Worm (Caenorhabditis elegans) whole organism, late embryonic: Measurements from ENCODE around the gene R151.2.

Experiments
- C08G9.2 ChIP-seq: sonication (generic microtip); optimal IDR thresholded peaks from 2 replicates; lab custom pipeline; 2016; ENCODE audit warnings: mild to moderate bottlenecking, missing genetic modification characterization, moderate library complexity, missing compliant biosample characterization
- C38D4.7 ChIP-seq: fragments of 200-800 bp; sonication (Bioruptor generic); optimal IDR thresholded peaks from 2 replicates; lab custom pipeline; 2018; ENCODE audit warnings: mild to moderate bottlenecking, missing genetic modification characterization, moderate library complexity, missing compliant biosample characterization
- K09A11.1 ChIP-seq: sonication (generic microtip); optimal IDR thresholded peaks from 2 replicates; lab custom pipeline; 2017; ENCODE audit warnings: antibody characterized with exemption, mild to moderate bottlenecking, missing genetic modification characterization, missing compliant biosample characterization; ENCODE audit not compliant: insufficient read depth
- T23F11.4 ChIP-seq: fragments of 200-800 bp; sonication (Bioruptor generic); optimal IDR thresholded peaks from 2 replicates; lab custom pipeline; 2018; ENCODE audit warnings: mild to moderate bottlenecking, missing genetic modification characterization, missing compliant biosample characterization
- Y22D7AL.16 ChIP-seq: sonication (generic microtip); optimal IDR thresholded peaks from 2 replicates; lab custom pipeline; 2016; ENCODE audit warnings: missing genetic modification characterization, missing compliant biosample characterization
- ahr-1 ChIP-seq: sonication (generic microtip); optimal IDR thresholded peaks from 2 replicates; lab custom pipeline; 2016; ENCODE audit warnings: missing genetic modification characterization, missing compliant biosample characterization
- ama-1 ChIP-seq: fragments of 150-350 bp; optimal IDR thresholded peaks from 2 replicates; lab custom pipeline; 2014
- ceh-14 ChIP-seq: sonication (generic microtip); optimal IDR thresholded peaks from 2 replicates; lab custom pipeline; 2016; ENCODE audit warnings: missing genotype, missing genetic modification characterization, missing compliant biosample characterization
- ceh-18 ChIP-seq: sonication (generic microtip); optimal IDR thresholded peaks from 2 replicates; lab custom pipeline; 2016; ENCODE audit warnings: missing genetic modification characterization, missing compliant biosample characterization
- ceh-2 ChIP-seq: sonication (generic microtip); optimal IDR thresholded peaks from 2 replicates; lab custom pipeline; 2016; ENCODE audit warnings: missing genotype, missing genetic modification characterization, missing compliant biosample characterization
- ceh-22 ChIP-seq: sonication (generic microtip); optimal IDR thresholded peaks from 2 replicates; lab custom pipeline; 2017; ENCODE audit warnings: missing biosample characterization, missing genetic modification characterization
- ceh-30 ChIP-seq: fragments of 150-350 bp; optimal IDR thresholded peaks from 2 replicates; lab custom pipeline; 2014; ENCODE audit warnings: missing biosample characterization, missing genetic modification characterization
- ceh-31 ChIP-seq: sonication (generic microtip); optimal IDR thresholded peaks from 2 replicates; lab custom pipeline; 2016; ENCODE audit warnings: missing genetic modification characterization, missing compliant biosample characterization
- ceh-34 ChIP-seq: sonication (generic microtip); optimal IDR thresholded peaks from 2 replicates; lab custom pipeline; 2016; ENCODE audit warnings: mild to moderate bottlenecking, missing genetic modification characterization, missing compliant biosample characterization
- ceh-45 ChIP-seq: fragments of 200-800 bp; sonication (Bioruptor generic); IDR thresholded peaks from 2 replicates; pipeline ENCODE4 v1.3.6; 2022; ENCODE audit warnings: missing genetic modification reagents, missing genetic modification characterization, missing compliant biosample characterization
- ceh-48 ChIP-seq: sonication (generic microtip); optimal IDR thresholded peaks from 2 replicates; lab custom pipeline; 2016; ENCODE audit warnings: missing genetic modification characterization, inconsistent platforms, missing compliant biosample characterization
- ceh-6 ChIP-seq: fragments of 200-800 bp; sonication (Bioruptor generic); optimal IDR thresholded peaks from 2 replicates; lab custom pipeline; 2018; ENCODE audit warnings: mild to moderate bottlenecking, missing genetic modification characterization, missing compliant biosample characterization
- ceh-9 ChIP-seq: sonication (generic microtip); optimal IDR thresholded peaks from 2 replicates; lab custom pipeline; 2016; ENCODE audit warnings: mild to moderate bottlenecking, missing genetic modification characterization, inconsistent platforms, missing compliant biosample characterization
- che-1 ChIP-seq: sonication (generic microtip); optimal IDR thresholded peaks from 2 replicates; lab custom pipeline; 2016; ENCODE audit warnings: mild to moderate bottlenecking, missing genetic modification characterization, missing compliant biosample characterization
- dmd-4 ChIP-seq: sonication (generic microtip); optimal IDR thresholded peaks from 2 replicates; lab custom pipeline; 2016; ENCODE audit warnings: borderline replicate concordance, missing genetic modification characterization, missing compliant biosample characterization
- elt-4 ChIP-seq: sonication (generic microtip); optimal IDR thresholded peaks from 2 replicates; lab custom pipeline; 2016; ENCODE audit warnings: missing genetic modification characterization, missing compliant biosample characterization
- ets-4 ChIP-seq: sonication (generic microtip); optimal IDR thresholded peaks from 2 replicates; lab custom pipeline; 2016; ENCODE audit warnings: missing genetic modification characterization, missing compliant biosample characterization
- eyg-1 ChIP-seq: sonication (generic microtip); optimal IDR thresholded peaks from 2 replicates; lab custom pipeline; 2016; ENCODE audit warnings: missing genotype, missing genetic modification characterization, missing compliant biosample characterization
- fkh-10 ChIP-seq: fragments of 150-350 bp; optimal IDR thresholded peaks from 2 replicates; lab custom pipeline; 2014; ENCODE audit warnings: missing biosample characterization, missing genetic modification reagents, missing genetic modification characterization
- fkh-6 ChIP-seq: sonication (generic microtip); optimal IDR thresholded peaks from 2 replicates; lab custom pipeline; 2016; ENCODE audit warnings: missing genetic modification characterization, missing compliant biosample characterization
- hlh-15 ChIP-seq: sonication (generic microtip); optimal IDR thresholded peaks from 2 replicates; lab custom pipeline; 2016; ENCODE audit warnings: missing genetic modification characterization, missing compliant biosample characterization
- hlh-6 ChIP-seq: sonication (generic microtip); optimal IDR thresholded peaks from 2 replicates; lab custom pipeline; 2016; ENCODE audit warnings: missing genotype, missing genetic modification characterization, missing compliant biosample characterization
- lin-11 ChIP-seq: fragments of 200-800 bp; sonication (Bioruptor generic); optimal IDR thresholded peaks from 2 replicates; lab custom pipeline; 2018; ENCODE audit warnings: mild to moderate bottlenecking, missing genetic modification characterization, missing compliant biosample characterization
- madf-2 ChIP-seq: sonication (generic microtip); optimal IDR thresholded peaks from 2 replicates; lab custom pipeline; 2017; ENCODE audit warnings: missing genetic modification characterization, missing compliant biosample characterization
- nfya-1 ChIP-seq: sonication (generic microtip); optimal IDR thresholded peaks from 2 replicates; lab custom pipeline; 2017; ENCODE audit warnings: missing genetic modification characterization, mild to moderate bottlenecking, missing compliant biosample characterization, antibody characterized with exemption, moderate library complexity
- npax-4 ChIP-seq: sonication (generic microtip); optimal IDR thresholded peaks from 2 replicates; lab custom pipeline; 2016; ENCODE audit warnings: missing genetic modification characterization, missing compliant biosample characterization
- odd-2 ChIP-seq: sonication (generic microtip); optimal IDR thresholded peaks from 2 replicates; lab custom pipeline; 2017; ENCODE audit warnings: antibody characterized with exemption, mild to moderate bottlenecking, missing genetic modification characterization, missing compliant biosample characterization
- pag-3 ChIP-seq: sonication (generic microtip); optimal IDR thresholded peaks from 2 replicates; lab custom pipeline; 2016; ENCODE audit warnings: missing compliant biosample characterization, missing genetic modification characterization, borderline replicate concordance
- pat-9 ChIP-seq: fragments of 200-800 bp; sonication (Bioruptor generic); optimal IDR thresholded peaks from 2 replicates; lab custom pipeline; 2018; ENCODE audit warnings: mild to moderate bottlenecking, missing genetic modification characterization, moderate library complexity, missing compliant biosample characterization
- pax-1 ChIP-seq: fragments of 150-350 bp; optimal IDR thresholded peaks from 2 replicates; lab custom pipeline; 2014; ENCODE audit warnings: missing biosample characterization, missing genetic modification characterization
- pha-2 ChIP-seq: sonication (generic microtip); optimal IDR thresholded peaks from 2 replicates; lab custom pipeline; 2017; ENCODE audit warnings: mild to moderate bottlenecking, missing genetic modification characterization, missing compliant biosample characterization
- pros-1 ChIP-seq: fragments of 150-350 bp; optimal IDR thresholded peaks from 2 replicates; lab custom pipeline; 2014; ENCODE audit warnings: missing biosample characterization, missing genetic modification reagents, missing genetic modification characterization
- rnt-1 ChIP-seq: sonication (generic microtip); optimal IDR thresholded peaks from 2 replicates; lab custom pipeline; 2016; ENCODE audit warnings: missing genetic modification characterization, missing compliant biosample characterization
- sdc-2 ChIP-seq: sonication (generic microtip); optimal IDR thresholded peaks from 2 replicates; lab custom pipeline; 2016; ENCODE audit warnings: missing genotype, missing genetic modification characterization, missing compliant biosample characterization
- sox-2 ChIP-seq: fragments of 200-800 bp; sonication (Bioruptor generic); IDR thresholded peaks from 2 replicates; pipeline ENCODE4 v1.3.6; 2022; ENCODE audit warnings: missing genetic modification reagents, missing genetic modification characterization, missing compliant biosample characterization
- syd-9 ChIP-seq: sonication (generic microtip); optimal IDR thresholded peaks from 2 replicates; lab custom pipeline; 2016; ENCODE audit warnings: mild to moderate bottlenecking, missing genetic modification characterization, moderate library complexity, missing compliant biosample characterization
- tbx-2 ChIP-seq: sonication (generic microtip); optimal IDR thresholded peaks from 2 replicates; lab custom pipeline; 2016; ENCODE audit warnings: missing genetic modification characterization, missing compliant biosample characterization
- unc-3 ChIP-seq, 2 experiments: fragments of 200-800 bp in 1 of 2; sonication (Bioruptor generic) in 1 of 2; sonication (generic microtip) in 1 of 2; conservative IDR thresholded peaks in 1 of 2; optimal IDR thresholded peaks in 1 of 2; 2 replicates each; pipeline versions ENCODE4 v1.3.6 to Lab custom; 2016 to 2022; ENCODE audit warnings: missing compliant biosample characterization in 2 of 2, missing genetic modification characterization in 2 of 2, missing genetic modification reagents in 1 of 2
- unc-42 ChIP-seq: sonication (generic microtip); optimal IDR thresholded peaks from 2 replicates; lab custom pipeline; 2016; ENCODE audit warnings: missing genotype, missing genetic modification characterization, missing compliant biosample characterization
- unc-86 ChIP-seq: sonication (generic microtip); optimal IDR thresholded peaks from 2 replicates; lab custom pipeline; 2016; ENCODE audit warnings: missing genetic modification characterization, missing compliant biosample characterization
- zip-5 ChIP-seq: sonication (generic microtip); optimal IDR thresholded peaks from 2 replicates; lab custom pipeline; 2016; ENCODE audit warnings: missing genetic modification characterization, missing compliant biosample characterization
- ztf-16 ChIP-seq: sonication (generic microtip); optimal IDR thresholded peaks from 2 replicates; lab custom pipeline; 2017; ENCODE audit warnings: missing genetic modification characterization, missing compliant biosample characterization

The R151.2 gene

ce11 chrIII:7203130-7203775 lies 6.5 kb upstream of the R151.2 start:
- no peak for TF ChIP-seq ceh-31
- TF ChIP-seq C38D4.7 (GFP tag; lab: Kevin White, UChicago), result no peak
- no peak for TF ChIP-seq rnt-1 (tag; lab: Kevin White, UChicago)
- TF ChIP-seq unc-42 (tag; lab: Kevin White, UChicago), result no peak
- TF ChIP-seq pax-1 (tag; lab: Kevin White, UChicago), result no peak
- no peak for TF ChIP-seq lin-11 (tag; lab: Kevin White, UChicago)
- no peak for TF ChIP-seq madf-2 (tag; lab: Kevin White, UChicago)
- TF ChIP-seq ceh-2 (tag; lab: Kevin White, UChicago), result no peak
- no peak for TF ChIP-seq sdc-2 (tag; lab: Kevin White, UChicago)
- no peak for TF ChIP-seq nfya-1 (tag; lab: Kevin White, UChicago)
- no peak for TF ChIP-seq ceh-45 (GFP tag; lab: Robert Waterston, UW)
- no peak for TF ChIP-seq tbx-2 (tag; lab: Kevin White, UChicago)
- TF ChIP-seq ceh-9 (tag; lab: Kevin White, UChicago), result no peak
- no peak for TF ChIP-seq pag-3 (tag; lab: Kevin White, UChicago)
- TF ChIP-seq, all 69 proteins: peak for 0

- no peak for TF ChIP-seq ceh-22 (tag; lab: Kevin White, UChicago)
- no peak for TF ChIP-seq pros-1 (tag; lab: Kevin White, UChicago)
- TF ChIP-seq ceh-14 (tag; lab: Kevin White, UChicago), result no peak
- TF ChIP-seq C08G9.2 (tag; lab: Kevin White, UChicago), result no peak
- TF ChIP-seq ztf-16, result no peak
- peak; percentile 23 for TF ChIP-seq tbx-2 (tag; lab: Kevin White, UChicago)
- TF ChIP-seq npax-4 (tag; lab: Kevin White, UChicago), result no peak
- TF ChIP-seq syd-9 (tag; lab: Kevin White, UChicago), result no peak
- no peak for TF ChIP-seq K09A11.1 (tag; lab: Kevin White, UChicago)
- no peak for TF ChIP-seq ceh-2 (tag; lab: Kevin White, UChicago)
- TF ChIP-seq pha-2 (tag; lab: Kevin White, UChicago), result peak; percentile 4
- TF ChIP-seq ceh-6 (GFP tag; lab: Kevin White, UChicago), result no peak
- no peak for TF ChIP-seq hlh-15 (tag; lab: Kevin White, UChicago)
- no peak for TF ChIP-seq lin-11 (tag; lab: Kevin White, UChicago)
- no peak for TF ChIP-seq ceh-30 (tag; lab: Kevin White, UChicago)
- TF ChIP-seq ama-1, result no peak
- no peak for TF ChIP-seq sox-2
- no peak for TF ChIP-seq pag-3 (tag; lab: Kevin White, UChicago)
- TF ChIP-seq C38D4.7 (GFP tag; lab: Kevin White, UChicago), result no peak
- peak; percentile 57 for TF ChIP-seq pax-1 (tag; lab: Kevin White, UChicago)
- TF ChIP-seq pat-9 (tag; lab: Kevin White, UChicago), result no peak
- no peak for TF ChIP-seq eyg-1 (tag; lab: Kevin White, UChicago)
- no peak for TF ChIP-seq rnt-1 (tag; lab: Kevin White, UChicago)
- no peak for TF ChIP-seq zip-5 (tag; lab: Kevin White, UChicago)
- TF ChIP-seq ceh-45 (GFP tag; lab: Robert Waterston, UW), result no peak
- TF ChIP-seq unc-3 (GFP tag; conservative IDR thresholded peaks at IDR 0.05; lab: Robert Waterston, UW), result no peak
- no peak for TF ChIP-seq unc-3 (tag; optimal IDR thresholded peaks at IDR 0.05; lab: Kevin White, UChicago)
- no peak for TF ChIP-seq fkh-6
- TF ChIP-seq madf-2 (tag; lab: Kevin White, UChicago), result no peak
- no peak for TF ChIP-seq ceh-9 (tag; lab: Kevin White, UChicago)
- TF ChIP-seq odd-2 (tag; lab: Kevin White, UChicago), result no peak
- no peak for TF ChIP-seq ceh-18 (tag; lab: Kevin White, UChicago)
- TF ChIP-seq nfya-1 (tag; lab: Kevin White, UChicago), result peak; percentile 93
- no peak for TF ChIP-seq ets-4 (tag; lab: Kevin White, UChicago)
- TF ChIP-seq T23F11.4 (GFP tag; lab: Kevin White, UChicago), result no peak
- TF ChIP-seq dmd-4 (tag; lab: Kevin White, UChicago), result no peak
- no peak for TF ChIP-seq Y22D7AL.16 (tag; lab: Kevin White, UChicago)
- peak; percentile 1 for TF ChIP-seq ceh-34 (tag; lab: Kevin White, UChicago)
- TF ChIP-seq unc-86, result no peak
- TF ChIP-seq ceh-48 (tag; lab: Kevin White, UChicago), result no peak
- TF ChIP-seq ahr-1 (tag; lab: Kevin White, UChicago), result no peak
- TF ChIP-seq ceh-31, result peak; percentile 34
- no peak for TF ChIP-seq fkh-10 (GFP tag; lab: Kevin White, UChicago)
- TF ChIP-seq hlh-6 (tag; lab: Kevin White, UChicago), result no peak
- TF ChIP-seq che-1 (tag; lab: Kevin White, UChicago), result no peak
- no peak for TF ChIP-seq elt-4 (tag; lab: Kevin White, UChicago)
Measured at ce11 chrIII:7207903-7208497, 1.8 kb upstream of the R151.2 start, which contains the start of gene rpl-6. rpl-6 (plus strand) TSS chrIII:7208447.
